Worm (Caenorhabditis elegans) whole organism, mixed stage, embryonic: ENCODE results near the gene ceh-18.

Experiments
- lin-13 ChIP-seq: fragments of 150-350 bp; optimal IDR thresholded peaks from 2 replicates; lab custom pipeline; 2014; ENCODE audit warnings: missing biosample characterization, missing genetic modification characterization
- unc-62 ChIP-seq: fragments of 150-350 bp; optimal IDR thresholded peaks from 2 replicates; lab custom pipeline; 2014; ENCODE audit warnings: missing biosample characterization, missing genetic modification reagents, missing genetic modification characterization

- TF ChIP-seq lin-13 (tag; lab: Kevin White, UChicago): no peak
- no peak for TF ChIP-seq unc-62 (GFP tag; lab: Kevin White, UChicago)
Measured at ce11 chrX:3861294-3861693, 3.7 kb upstream of the ceh-18 start.
